In the genomic region with DNA sequence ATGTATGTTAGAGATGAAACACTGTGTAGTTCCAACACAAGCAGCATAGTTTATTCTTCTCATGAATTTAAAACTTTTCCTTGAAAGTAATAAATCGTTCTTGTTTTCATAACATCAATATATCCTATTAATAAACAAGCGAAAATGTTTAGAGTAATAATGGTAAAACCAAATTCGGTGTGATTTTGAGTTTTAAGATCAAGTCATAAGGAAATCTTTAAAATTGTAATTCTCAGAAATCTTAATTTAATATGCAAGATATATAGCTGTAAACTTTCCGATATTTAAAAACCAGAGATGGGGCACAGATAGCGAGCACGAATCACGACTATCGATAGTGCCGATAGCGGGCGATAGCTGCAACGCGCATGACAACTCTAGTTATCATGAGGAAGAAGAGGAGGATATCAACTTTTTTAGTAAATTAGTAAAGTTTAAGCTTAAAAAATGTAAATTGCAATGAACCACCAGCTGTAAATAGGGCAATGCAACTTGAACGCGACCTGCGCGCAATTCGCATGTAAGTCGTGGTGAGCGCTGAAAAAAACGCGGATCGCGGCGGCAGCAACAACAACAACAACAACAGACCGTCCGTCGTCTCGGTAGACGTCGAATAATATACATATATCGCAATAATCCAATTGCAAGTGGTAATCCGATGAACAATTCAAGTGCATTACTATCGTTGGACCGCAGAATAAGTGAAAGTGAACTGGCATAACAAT, we compare ENCODE assay signal across 1 fruit fly cellular context.
TF ChIP-seq lines count a peak whose summit lies in the region.

Gene Fibp (minus strand): TSS at position 161 of the 725 bp plus-strand sequence.
Gene Deaf1 (plus strand): TSS at position 368 of the 725 bp plus-strand sequence.

TF ChIP-seq in whole organism, embryonic, 481 proteins besides CTCF, POLR2A, EP300 and RAD21 (continued from another document and continues in another):
- TF ChIP-seq CG6683 (GFP tag; optimal IDR thresholded peaks at IDR 0.05; lab: Kevin White, UChicago) (peak; percentile 16), usp (GFP tag; optimal IDR thresholded peaks at IDR 0.05; lab: Kevin White, UChicago) (no peak), prd (optimal IDR thresholded peaks at IDR 0.05; lab: Kevin White, UChicago) (no peak), prd (GFP tag; IDR thresholded peaks at IDR 0.05; lab: Robert Waterston, UW) (peak; percentile 70), CG10462 (GFP tag; optimal IDR thresholded peaks at IDR 0.05; lab: Kevin White, UChicago) (peak; percentile 46), ham (GFP tag; IDR thresholded peaks at IDR 0.05; lab: Robert Waterston, UW) (no peak), CG15601 (tag; optimal IDR thresholded peaks at IDR 0.05; lab: Kevin White, UChicago) (peak; percentile 65), vvl (GFP tag; IDR thresholded peaks at IDR 0.05; lab: Robert Waterston, UW) (peak; percentile 57; the same call in 1 of the 2 replicates), Antp (GFP tag; optimal IDR thresholded peaks at IDR 0.05; lab: Kevin White, UChicago) (peak; percentile 85), CG12391 (tag; optimal IDR thresholded peaks at IDR 0.05; lab: Kevin White, UChicago) (peak; percentile 88), CG18599 (GFP tag; optimal IDR thresholded peaks at IDR 0.05; lab: Kevin White, UChicago) (peak; percentile 74), H15 (GFP tag; IDR thresholded peaks at IDR 0.05; lab: Robert Waterston, UW) (peak; percentile 68), Rx (GFP tag; IDR thresholded peaks at IDR 0.05; lab: Robert Waterston, UW) (no peak; the same call in 1 of the 2 replicates), amos (GFP tag; IDR thresholded peaks at IDR 0.05; lab: Robert Waterston, UW; ENCODE audit: partially characterized antibody) (peak; percentile 99), aop (GFP tag; IDR thresholded peaks at IDR 0.05; lab: Robert Waterston, UW) (no peak), tll (GFP tag; optimal IDR thresholded peaks at IDR 0.05; lab: Kevin White, UChicago) (peak in 1 of 2 experiments; percentile 12), pzg (GFP tag; optimal IDR thresholded peaks at IDR 0.05; lab: Kevin White, UChicago) (peak; percentile 80), mirr (GFP tag; optimal IDR thresholded peaks at IDR 0.05; lab: Kevin White, UChicago) (peak; percentile 54), CG10366 (GFP tag; IDR thresholded peaks at IDR 0.05; lab: Robert Waterston, UW) (peak; percentile 48; the same call in 1 of the 2 replicates), fd102C (GFP tag; optimal IDR thresholded peaks at IDR 0.05; lab: Kevin White, UChicago) (no peak), NK7.1 (GFP tag; optimal IDR thresholded peaks at IDR 0.05; lab: Kevin White, UChicago) (peak; percentile 57), br (optimal IDR thresholded peaks at IDR 0.05; lab: Kevin White, UChicago) (no peak), dati (GFP tag; IDR thresholded peaks at IDR 0.05; lab: Robert Waterston, UW) (no peak), luna (GFP tag; optimal IDR thresholded peaks at IDR 0.05; lab: Kevin White, UChicago) (peak; percentile 25), pros (GFP tag; optimal IDR thresholded peaks at IDR 0.05; lab: Kevin White, UChicago) (no peak), CG2120 (GFP tag; optimal IDR thresholded peaks at IDR 0.05; lab: Kevin White, UChicago) (peak; percentile 90), CG3838 (GFP tag; optimal IDR thresholded peaks at IDR 0.05; lab: Kevin White, UChicago) (peak; percentile 11), CG8924 (tag; optimal IDR thresholded peaks at IDR 0.05; lab: Kevin White, UChicago) (peak; percentile 84), CG30403 (GFP tag; optimal IDR thresholded peaks at IDR 0.05; lab: Kevin White, UChicago) (peak; percentile 92), Gsc (GFP tag; IDR thresholded peaks at IDR 0.05; lab: Robert Waterston, UW) (0 out of 2 replicates have a peak, but pooled peaks have one; percentile 6), CG13287 (GFP tag; IDR thresholded peaks at IDR 0.05; lab: Robert Waterston, UW; ENCODE audit: partially characterized antibody) (peak; percentile 94), Aef1 (GFP tag; IDR thresholded peaks at IDR 0.05; lab: Robert Waterston, UW) (peak; percentile 67; the same call in 2 of the 3 replicates), Sry-δ (GFP tag; optimal IDR thresholded peaks at IDR 0.05; lab: Kevin White, UChicago) (peak; percentile 98), fd64A (GFP tag; optimal IDR thresholded peaks at IDR 0.05; lab: Kevin White, UChicago) (no peak), CG10147 (GFP tag; optimal IDR thresholded peaks at IDR 0.05; lab: Kevin White, UChicago) (peak; percentile 74), da (GFP tag; optimal IDR thresholded peaks at IDR 0.05; lab: Kevin White, UChicago) (peak; percentile 69), esg (GFP tag; conservative IDR thresholded peaks at IDR 0.05; lab: Robert Waterston, UW) (peak; percentile 46), CG1529 (GFP tag; optimal IDR thresholded peaks at IDR 0.05; lab: Kevin White, UChicago) (peak; percentile 29), sima (GFP tag; optimal IDR thresholded peaks at IDR 0.05; lab: Kevin White, UChicago) (peak; percentile 26), CG15269 (tag; optimal IDR thresholded peaks at IDR 0.05; lab: Kevin White, UChicago) (peak; percentile 68), Doc3 (GFP tag; IDR thresholded peaks at IDR 0.05; lab: Robert Waterston, UW; ENCODE audit: partially characterized antibody) (peak; percentile 96), CG3847 (GFP tag; IDR thresholded peaks at IDR 0.05; lab: Robert Waterston, UW) (peak; percentile 85), CG12219 (GFP tag; optimal IDR thresholded peaks at IDR 0.05; lab: Kevin White, UChicago) (no peak), slp2 (GFP tag; optimal IDR thresholded peaks at IDR 0.05; lab: Kevin White, UChicago) (peak; percentile 51), caup (GFP tag; optimal IDR thresholded peaks at IDR 0.05; lab: Kevin White, UChicago; ENCODE audit: severe bottlenecking) (peak; percentile 46), CG7963 (GFP tag; IDR thresholded peaks at IDR 0.05; lab: Robert Waterston, UW; ENCODE audit: partially characterized antibody) (peak; percentile 96), CG33213 (GFP tag; optimal IDR thresholded peaks at IDR 0.05; lab: Kevin White, UChicago) (peak; percentile 80), CG11247 (GFP tag; IDR thresholded peaks at IDR 0.05; lab: Robert Waterston, UW) (peak; percentile 58; the same call in 1 of the 2 replicates), seq (GFP tag; IDR thresholded peaks at IDR 0.05; lab: Robert Waterston, UW) (no peak; the same call in 1 of the 2 replicates), gfzf (GFP tag; optimal IDR thresholded peaks at IDR 0.05; lab: Kevin White, UChicago) (peak; percentile 68), CG32772 (GFP tag; IDR thresholded peaks at IDR 0.05; lab: Robert Waterston, UW) (peak; percentile 43; the same call in 1 of the 2 replicates), HmgZ (tag; optimal IDR thresholded peaks at IDR 0.05; lab: Kevin White, UChicago) (peak; percentile 67), stc (GFP tag; IDR thresholded peaks at IDR 0.05; lab: Robert Waterston, UW) (no peak), Sin3A (optimal IDR thresholded peaks at IDR 0.05; lab: Kevin White, UChicago) (peak; percentile 68), B-H1 (GFP tag; IDR thresholded peaks at IDR 0.05; lab: Robert Waterston, UW) (no peak; the same call in 1 of the 3 replicates), zfh2 (GFP tag; optimal IDR thresholded peaks at IDR 0.05; lab: Kevin White, UChicago) (peak; percentile 91), chn (GFP tag; optimal IDR thresholded peaks at IDR 0.05; lab: Kevin White, UChicago) (peak; percentile 87), eve (GFP tag; optimal IDR thresholded peaks at IDR 0.05; lab: Kevin White, UChicago) (no peak), fd96Cb (tag; optimal IDR thresholded peaks at IDR 0.05; lab: Kevin White, UChicago) (peak; percentile 64), nom (GFP tag; optimal IDR thresholded peaks at IDR 0.05; lab: Kevin White, UChicago) (no peak), cato (GFP tag; optimal IDR thresholded peaks at IDR 0.05; lab: Kevin White, UChicago; ENCODE audit: borderline replicate concordance) (peak; percentile 57), CG6689 (GFP tag; IDR thresholded peaks at IDR 0.05; lab: Robert Waterston, UW) (peak; percentile 55), odd (GFP tag; optimal IDR thresholded peaks at IDR 0.05; lab: Kevin White, UChicago) (no peak), lola (GFP tag; optimal IDR thresholded peaks at IDR 0.05; lab: Kevin White, UChicago) (peak in 1 of 3 experiments; percentile 82), unc-4 (GFP tag; IDR thresholded peaks at IDR 0.05; lab: Robert Waterston, UW; ENCODE audit: partially characterized antibody) (peak; percentile 92), Dref (GFP tag; IDR thresholded peaks at IDR 0.05; lab: Robert Waterston, UW) (peak; percentile 74), HHEX (GFP tag; optimal IDR thresholded peaks at IDR 0.05; lab: Kevin White, UChicago) (no peak), Hr78 (GFP tag; optimal IDR thresholded peaks at IDR 0.05; lab: Kevin White, UChicago) (no peak), CG16779 (GFP tag; IDR thresholded peaks at IDR 0.05; lab: Robert Waterston, UW) (no peak), bigmax (GFP tag; optimal IDR thresholded peaks at IDR 0.05; lab: Kevin White, UChicago) (no peak), ssp (GFP tag; IDR thresholded peaks at IDR 0.05; lab: Robert Waterston, UW) (peak; percentile 62), CG13894 (tag; optimal IDR thresholded peaks at IDR 0.05; lab: Kevin White, UChicago) (peak; percentile 58), gsb (GFP tag; IDR thresholded peaks at IDR 0.05; lab: Robert Waterston, UW) (no peak), chinmo (GFP tag; IDR thresholded peaks at IDR 0.05; lab: Robert Waterston, UW; ENCODE audit: partially characterized antibody) (peak; percentile 98), ranshi (GFP tag; IDR thresholded peaks at IDR 0.05; lab: Robert Waterston, UW) (peak; percentile 39; the same call in 1 of the 2 replicates), Xbp1 (GFP tag; optimal IDR thresholded peaks at IDR 0.05; lab: Kevin White, UChicago) (peak; percentile 87), CG10979 (tag; optimal IDR thresholded peaks at IDR 0.05; lab: Kevin White, UChicago) (peak; percentile 54), pnt (GFP tag; optimal IDR thresholded peaks at IDR 0.05; lab: Kevin White, UChicago) (peak; percentile 80), CkIIα-i1 (GFP tag; IDR thresholded peaks at IDR 0.05; lab: Robert Waterston, UW) (no peak), inv (GFP tag; IDR thresholded peaks at IDR 0.05; lab: Robert Waterston, UW; ENCODE audit: partially characterized antibody) (peak; percentile 99), ac (GFP tag; optimal IDR thresholded peaks at IDR 0.05; lab: Kevin White, UChicago) (no peak), Xrp1 (GFP tag; IDR thresholded peaks at IDR 0.05; lab: Robert Waterston, UW) (peak; percentile 61; the same call in 1 of the 2 replicates), CG2875 (GFP tag; optimal IDR thresholded peaks at IDR 0.05; lab: Kevin White, UChicago) (peak; percentile 26), trem (tag; optimal IDR thresholded peaks at IDR 0.05; lab: Kevin White, UChicago) (peak; percentile 67), CG10267 (tag; optimal IDR thresholded peaks at IDR 0.05; lab: Kevin White, UChicago) (peak; percentile 72), Drgx (GFP tag; IDR thresholded peaks at IDR 0.05; lab: Robert Waterston, UW) (no peak), CG14710 (tag; optimal IDR thresholded peaks at IDR 0.05; lab: Kevin White, UChicago) (peak; percentile 87), nau (GFP tag; optimal IDR thresholded peaks at IDR 0.05; lab: Kevin White, UChicago) (no peak), trh (GFP tag; optimal IDR thresholded peaks at IDR 0.05; lab: Kevin White, UChicago) (peak; percentile 57), CG18764 (GFP tag; optimal IDR thresholded peaks at IDR 0.05; lab: Kevin White, UChicago) (peak; percentile 56), unpg (GFP tag; optimal IDR thresholded peaks at IDR 0.05; lab: Kevin White, UChicago) (peak; percentile 61), hbn (GFP tag; IDR thresholded peaks at IDR 0.05; lab: Robert Waterston, UW; ENCODE audit: partially characterized antibody) (peak; percentile 95), ewg (GFP tag; optimal IDR thresholded peaks at IDR 0.05; lab: Kevin White, UChicago) (peak; percentile 99), zen (tag; optimal IDR thresholded peaks at IDR 0.05; lab: Kevin White, UChicago) (peak; percentile 75), toy (GFP tag; IDR thresholded peaks at IDR 0.05; lab: Robert Waterston, UW) (no peak), run (tag; optimal IDR thresholded peaks at IDR 0.05; lab: Kevin White, UChicago) (no peak), Camta (GFP tag; optimal IDR thresholded peaks at IDR 0.05; lab: Kevin White, UChicago) (peak; percentile 77), NC2α (GFP tag; optimal IDR thresholded peaks at IDR 0.05; lab: Kevin White, UChicago) (peak; percentile 40), CG10959 (GFP tag; IDR thresholded peaks at IDR 0.05; lab: Robert Waterston, UW) (no peak), Ssrp (tag; optimal IDR thresholded peaks at IDR 0.05; lab: Kevin White, UChicago) (peak; percentile 78), CG9215 (GFP tag; IDR thresholded peaks at IDR 0.05; lab: Robert Waterston, UW) (peak; percentile 75), CG8388 (GFP tag; optimal IDR thresholded peaks at IDR 0.05; lab: Kevin White, UChicago) (peak; percentile 33), mld (GFP tag; IDR thresholded peaks at IDR 0.05; lab: Robert Waterston, UW; ENCODE audit: partially characterized antibody) (peak; percentile 97), CG17385 (GFP tag; optimal IDR thresholded peaks at IDR 0.05; lab: Kevin White, UChicago) (peak; percentile 97), CG7556 (GFP tag; optimal IDR thresholded peaks at IDR 0.05; lab: Kevin White, UChicago) (peak; percentile 68), insv (GFP tag; optimal IDR thresholded peaks at IDR 0.05; lab: Kevin White, UChicago) (peak; percentile 45 to 95), MBD-R2 (GFP tag; IDR thresholded peaks at IDR 0.05; lab: Robert Waterston, UW) (peak; percentile 75), tap (tag; optimal IDR thresholded peaks at IDR 0.05; lab: Kevin White, UChicago) (no peak), CG2678 (tag; optimal IDR thresholded peaks at IDR 0.05; lab: Kevin White, UChicago) (peak; percentile 80), zfh1 (GFP tag; IDR thresholded peaks at IDR 0.05; lab: Robert Waterston, UW) (peak; percentile 53; the same call in 2 of the 3 replicates), CG13624 (GFP tag; optimal IDR thresholded peaks at IDR 0.05; lab: Kevin White, UChicago) (peak; percentile 80), gt (GFP tag; IDR thresholded peaks at IDR 0.05; lab: Robert Waterston, UW) (no peak), CG4617 (GFP tag; optimal IDR thresholded peaks at IDR 0.05; lab: Kevin White, UChicago; ENCODE audit: borderline replicate concordance) (peak; percentile 91), CG16813 (GFP tag; IDR thresholded peaks at IDR 0.05; lab: Robert Waterston, UW; ENCODE audit: partially characterized antibody) (peak; percentile 100), CG13775 (GFP tag; optimal IDR thresholded peaks at IDR 0.05; lab: Kevin White, UChicago) (peak; percentile 85), CG7271 (tag; optimal IDR thresholded peaks at IDR 0.05; lab: Kevin White, UChicago) (no peak), CG31224 (GFP tag; IDR thresholded peaks at IDR 0.05; lab: Robert Waterston, UW) (0 out of 2 replicates have a peak, but pooled peaks have one; percentile 45), CG11723 (GFP tag; optimal IDR thresholded peaks at IDR 0.05; lab: Kevin White, UChicago) (no peak)
